Worm (Caenorhabditis elegans) whole organism, L4 larva: ENCODE data around the gene C38C3.3.

Experiments
- D1046.2 ChIP-seq: fragments of 200-800 bp; sonication (Bioruptor generic); IDR thresholded peaks from 2 replicates; pipeline ENCODE4 v1.3.6; 2022; ENCODE audit warnings: missing genetic modification characterization, missing compliant biosample characterization
- F10B5.3 ChIP-seq: sonication (generic microtip); optimal IDR thresholded peaks from 2 replicates; lab custom pipeline; 2016; ENCODE audit warnings: mild to moderate bottlenecking, missing genetic modification characterization, missing compliant biosample characterization
- F26F4.8 ChIP-seq: fragments of 200-800 bp; sonication (Bioruptor generic); conservative IDR thresholded peaks from 2 replicates; pipeline ENCODE4 v1.3.6; 2022; ENCODE audit warnings: missing genetic modification characterization, missing compliant biosample characterization
- F49E8.2 ChIP-seq: sonication (generic microtip); optimal IDR thresholded peaks from 2 replicates; lab custom pipeline; 2016; ENCODE audit warnings: missing compliant biosample characterization, mild to moderate bottlenecking, missing genetic modification characterization, borderline replicate concordance
- Y105C5A.15 ChIP-seq: fragments of 200-800 bp; sonication (Bioruptor generic); IDR thresholded peaks from 2 replicates; pipeline ENCODE4 v1.3.6; 2022; ENCODE audit warnings: missing genetic modification characterization, missing compliant biosample characterization
- Y5F2A.4 ChIP-seq: fragments of 200-800 bp; sonication (Bioruptor generic); optimal IDR thresholded peaks from 2 replicates; lab custom pipeline; 2018; ENCODE audit warnings: mild to moderate bottlenecking, missing genetic modification characterization, missing compliant biosample characterization
- aha-1 ChIP-seq: fragments of 150-350 bp; peaks from one replicate; lab custom pipeline; 2014; ENCODE audit warnings: missing biosample characterization, missing genetic modification characterization
- attf-4 ChIP-seq: sonication (generic microtip); optimal IDR thresholded peaks from 3 replicates; lab custom pipeline; 2017; ENCODE audit warnings: missing biosample characterization, missing genetic modification characterization
- ceh-20 ChIP-seq: fragments of 200-800 bp; sonication (Bioruptor generic); IDR thresholded peaks from 2 replicates; pipeline ENCODE4 v1.3.6; 2022; ENCODE audit warnings: missing genetic modification reagents, missing genetic modification characterization, missing compliant biosample characterization
- ceh-44 ChIP-seq: fragments of 200-800 bp; sonication (Bioruptor generic); IDR thresholded peaks from 2 replicates; pipeline ENCODE4 v1.3.6; 2022; ENCODE audit warnings: missing genetic modification reagents, missing genetic modification characterization, missing compliant biosample characterization
- ceh-62 ChIP-seq: sonication (generic microtip); optimal IDR thresholded peaks from 2 replicates; lab custom pipeline; 2017; ENCODE audit warnings: missing biosample characterization, missing genetic modification characterization
- ceh-82 ChIP-seq: sonication (generic microtip); optimal IDR thresholded peaks from 2 replicates; lab custom pipeline; 2017; ENCODE audit warnings: missing biosample characterization, missing genetic modification characterization
- daf-12 ChIP-seq: fragments of 150-350 bp; optimal IDR thresholded peaks from 2 replicates; lab custom pipeline; 2014; ENCODE audit warnings: missing biosample characterization, missing genetic modification reagents, missing genetic modification characterization
- daf-16 ChIP-seq, 3 experiments: sonication (generic microtip); optimal IDR thresholded peaks; 2 replicates each; lab custom pipeline; 2016 to 2017; ENCODE audit warnings: missing genetic modification characterization in 3 of 3, missing genetic modification reagents in 3 of 3, mild to moderate bottlenecking in 2 of 3, missing compliant biosample characterization in 2 of 3, missing biosample characterization in 1 of 3, moderate library complexity in 1 of 3
- daf-8 ChIP-seq: fragments of 200-800 bp; sonication (Bioruptor generic); IDR thresholded peaks from 2 replicates; pipeline ENCODE4 v1.3.6; 2022; ENCODE audit warnings: missing genetic modification characterization, missing compliant biosample characterization
- fos-1 ChIP-seq: fragments of 150-350 bp; optimal IDR thresholded peaks from 2 replicates; lab custom pipeline; 2014; ENCODE audit warnings: missing biosample characterization, missing genetic modification characterization
- hlh-11 ChIP-seq: fragments of 200-800 bp; sonication (Bioruptor generic); optimal IDR thresholded peaks from 2 replicates; lab custom pipeline; 2018; ENCODE audit warnings: mild to moderate bottlenecking, missing genetic modification characterization, missing compliant biosample characterization
- hlh-30 ChIP-seq: sonication (generic microtip); optimal IDR thresholded peaks from 2 replicates; lab custom pipeline; 2017; ENCODE audit warnings: antibody characterized with exemption, mild to moderate bottlenecking, missing genetic modification characterization, missing compliant biosample characterization; ENCODE audit not compliant: insufficient read depth
- jun-1 ChIP-seq: fragments of 150-350 bp; optimal IDR thresholded peaks from 2 replicates; lab custom pipeline; 2014; ENCODE audit warnings: missing biosample characterization, missing genetic modification reagents, missing genetic modification characterization
- lim-7 ChIP-seq: fragments of 200-800 bp; sonication (Bioruptor generic); IDR thresholded peaks from 2 replicates; pipeline ENCODE4 v1.3.6; 2022; ENCODE audit warnings: missing genetic modification characterization, missing compliant biosample characterization
- lin-39 ChIP-seq: fragments of 150-350 bp; optimal IDR thresholded peaks from 2 replicates; lab custom pipeline; 2014; ENCODE audit warnings: missing biosample characterization, missing genetic modification reagents, missing genetic modification characterization
- madf-9 ChIP-seq: fragments of 200-800 bp; sonication (Bioruptor generic); conservative IDR thresholded peaks from 2 replicates; pipeline ENCODE4 v1.3.6; 2022; ENCODE audit warnings: missing genetic modification reagents, missing genetic modification characterization, missing compliant biosample characterization
- mdl-1 ChIP-seq, 2 experiments: fragments of 150-350 bp in 1 of 2; sonication (generic microtip) in 1 of 2; optimal IDR thresholded peaks; 2 replicates each; lab custom pipeline; 2014 to 2017; ENCODE audit warnings: missing biosample characterization in 2 of 2, missing genetic modification characterization in 2 of 2
- mxl-2 ChIP-seq: fragments of 200-800 bp; sonication (Bioruptor generic); conservative IDR thresholded peaks from 2 replicates; pipeline ENCODE4 v1.3.6; 2022; ENCODE audit warnings: missing genetic modification reagents, missing genetic modification characterization, missing compliant biosample characterization
- mxl-3 ChIP-seq: fragments of 200-800 bp; sonication (Bioruptor generic); optimal IDR thresholded peaks from 2 replicates; lab custom pipeline; 2018; ENCODE audit warnings: mild to moderate bottlenecking, missing genetic modification characterization, missing compliant biosample characterization
- nhr-10 ChIP-seq: fragments of 150-350 bp; optimal IDR thresholded peaks from 2 replicates; lab custom pipeline; 2014; ENCODE audit warnings: missing biosample characterization, missing genetic modification characterization
- nhr-11 ChIP-seq: fragments of 150-350 bp; optimal IDR thresholded peaks from 2 replicates; lab custom pipeline; 2014; ENCODE audit warnings: missing biosample characterization, missing genetic modification characterization
- nhr-237 ChIP-seq: sonication (generic microtip); optimal IDR thresholded peaks from 2 replicates; lab custom pipeline; 2017; ENCODE audit warnings: missing biosample characterization, missing genetic modification characterization
- nhr-25 ChIP-seq: sonication (generic microtip); optimal IDR thresholded peaks from 2 replicates; lab custom pipeline; 2017; ENCODE audit warnings: missing genetic modification characterization, mild to moderate bottlenecking, missing compliant biosample characterization, antibody characterized with exemption, moderate library complexity, borderline replicate concordance; ENCODE audit not compliant: insufficient read depth
- nhr-48 ChIP-seq: sonication (generic microtip); optimal IDR thresholded peaks from 2 replicates; lab custom pipeline; 2016; ENCODE audit warnings: mild to moderate bottlenecking, missing genetic modification characterization, missing compliant biosample characterization
- nhr-6 ChIP-seq: fragments of 150-350 bp; optimal IDR thresholded peaks from 2 replicates; lab custom pipeline; 2014; ENCODE audit warnings: missing biosample characterization, missing genetic modification characterization
- nhr-76 ChIP-seq: fragments of 150-350 bp; optimal IDR thresholded peaks from 2 replicates; lab custom pipeline; 2014; ENCODE audit warnings: missing biosample characterization, missing genetic modification characterization
- nhr-77 ChIP-seq: fragments of 150-350 bp; optimal IDR thresholded peaks from 2 replicates; lab custom pipeline; 2014; ENCODE audit warnings: missing biosample characterization, missing genetic modification characterization
- php-3 ChIP-seq: fragments of 200-800 bp; sonication (Bioruptor generic); IDR thresholded peaks from 2 replicates; pipeline ENCODE4 v1.3.6; 2022; ENCODE audit warnings: missing genetic modification reagents, missing genetic modification characterization, missing compliant biosample characterization
- pqm-1 ChIP-seq: sonication (generic microtip); optimal IDR thresholded peaks from 2 replicates; lab custom pipeline; 2017; ENCODE audit warnings: missing biosample characterization, missing genetic modification characterization
- saeg-2 ChIP-seq: fragments of 200-800 bp; sonication (Bioruptor generic); IDR thresholded peaks from 2 replicates; pipeline ENCODE4 v1.3.6; 2022; ENCODE audit warnings: missing genetic modification reagents, missing genetic modification characterization, missing compliant biosample characterization
- sdz-12 ChIP-seq: fragments of 200-800 bp; sonication (Bioruptor generic); optimal IDR thresholded peaks from 2 replicates; lab custom pipeline; 2018; ENCODE audit warnings: mild to moderate bottlenecking, missing genetic modification characterization, missing compliant biosample characterization
- set-16 ChIP-seq: fragments of 200-800 bp; sonication (Bioruptor generic); IDR thresholded peaks from 2 replicates; pipeline ENCODE4 v1.3.6; 2022; ENCODE audit warnings: missing genetic modification reagents, missing genetic modification characterization, missing compliant biosample characterization
- skn-1 ChIP-seq: fragments of 150-350 bp; optimal IDR thresholded peaks from 2 replicates; lab custom pipeline; 2014; ENCODE audit warnings: missing biosample characterization, missing genetic modification characterization
- snpc-4 ChIP-seq: fragments of 150-350 bp; optimal IDR thresholded peaks from 2 replicates; lab custom pipeline; 2014; ENCODE audit warnings: missing biosample characterization, missing genetic modification characterization
- spr-1 ChIP-seq: sonication (generic microtip); optimal IDR thresholded peaks from 2 replicates; lab custom pipeline; 2016; ENCODE audit warnings: mild to moderate bottlenecking, missing genetic modification characterization, missing compliant biosample characterization
- spr-3 ChIP-seq: fragments of 200-800 bp; sonication (Bioruptor generic); optimal IDR thresholded peaks from 2 replicates; lab custom pipeline; 2018; ENCODE audit warnings: mild to moderate bottlenecking, missing genetic modification characterization, missing compliant biosample characterization
- unc-130 ChIP-seq: sonication (generic microtip); optimal IDR thresholded peaks from 2 replicates; lab custom pipeline; 2016; ENCODE audit warnings: missing genetic modification reagents, missing genetic modification characterization, missing compliant biosample characterization
- unc-39 ChIP-seq: sonication (generic microtip); optimal IDR thresholded peaks from 2 replicates; lab custom pipeline; 2017; ENCODE audit warnings: missing biosample characterization, missing genetic modification characterization
- unc-62 ChIP-seq, 3 experiments: fragments of 150-350 bp in 1 of 3; sonication (generic microtip); optimal IDR thresholded peaks in 2 of 3; peaks in 1 of 3; 1 replicate in 1 of 3; 2 replicates in 2 of 3; lab custom pipeline; 2014 to 2017; ENCODE audit warnings: missing biosample characterization in 3 of 3, missing genetic modification characterization in 3 of 3, missing genetic modification reagents in 3 of 3, missing genotype in 1 of 3
- zip-11 ChIP-seq: fragments of 200-800 bp; sonication (Bioruptor generic); IDR thresholded peaks from 2 replicates; pipeline ENCODE4 v1.3.6; 2022; ENCODE audit warnings: missing genetic modification characterization, missing compliant biosample characterization
- zip-2 ChIP-seq: fragments of 150-350 bp; optimal IDR thresholded peaks from 2 replicates; lab custom pipeline; 2014; ENCODE audit warnings: missing biosample characterization, missing genetic modification characterization
- ztf-11 ChIP-seq: fragments of 150-350 bp; optimal IDR thresholded peaks from 2 replicates; lab custom pipeline; 2014; ENCODE audit warnings: missing biosample characterization, missing genetic modification characterization

The C38C3.3 gene

DNA sequence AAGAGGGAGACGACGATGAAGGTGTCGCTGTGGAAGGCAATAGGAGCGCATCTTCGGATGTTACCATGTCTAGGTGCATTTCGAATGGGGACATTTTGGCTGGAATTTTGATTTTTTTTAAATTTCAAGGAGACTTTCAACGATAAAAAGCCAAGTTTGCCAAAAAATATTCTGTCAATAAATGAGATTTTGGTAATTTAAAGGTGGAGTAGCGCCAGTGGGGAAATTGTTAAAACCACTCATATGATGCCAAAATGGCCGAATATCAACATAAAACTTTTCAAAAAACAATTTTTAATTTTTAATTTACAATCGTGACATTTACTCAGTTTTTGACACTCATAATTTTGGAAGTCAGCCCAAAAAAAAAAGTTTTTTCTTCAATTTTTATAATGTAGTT lies 16.1 kb downstream of the C38C3.3 start, which contains the start of gene nhr-260:
Gene nhr-260 (minus strand): TSS at position 101 of the 400 bp plus-strand sequence.
- TF ChIP-seq Y105C5A.15 (GFP tag; lab: Robert Waterston, UW) (no peak), sdz-12 (no peak), spr-3 (GFP tag; lab: Kevin White, UChicago) (no peak), snpc-4 (no peak), mxl-3 (no peak), lim-7 (GFP tag; lab: Robert Waterston, UW) (no peak), F49E8.2 (no peak), fos-1 (no peak), nhr-6 (tag; lab: Kevin White, UChicago) (no peak), pqm-1 (tag; lab: Kevin White, UChicago) (no peak), daf-8 (no peak), unc-62 (GFP tag; optimal IDR thresholded peaks at IDR 0.05 in 1 of 2; lab: Kevin White, UChicago) (no peak), unc-62 (tag; optimal IDR thresholded peaks at IDR 0.05; lab: Kevin White, UChicago) (no peak), lin-39 (tag; lab: Kevin White, UChicago) (no peak), daf-12 (no peak), zip-2 (tag; lab: Kevin White, UChicago) (no peak), jun-1 (no peak), ztf-11 (no peak)
- TF ChIP-seq, all 104 proteins: peak for 0

DNA sequence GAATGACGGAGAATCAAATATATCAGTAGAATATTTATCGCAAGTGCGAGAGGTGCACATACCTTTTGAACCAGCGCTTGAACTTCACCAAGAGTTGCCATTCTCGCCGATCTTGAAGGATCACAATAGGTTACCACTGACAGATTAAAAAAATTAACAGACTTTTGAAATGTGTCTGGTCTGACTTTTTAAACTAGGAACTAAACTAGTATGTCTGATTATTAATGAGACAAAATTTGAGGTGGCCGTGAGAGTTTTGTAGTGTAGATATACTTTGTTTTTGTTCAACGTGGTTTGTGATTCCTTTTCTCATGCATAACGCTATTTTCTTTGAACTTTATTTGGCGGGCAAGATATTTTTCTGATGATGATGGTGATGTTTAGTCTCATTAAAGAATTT lies 26.4 kb downstream of the C38C3.3 start, which contains the start of gene str-240:
Gene str-240 (minus strand): TSS at position 101 of the 400 bp plus-strand sequence.
- TF ChIP-seq saeg-2 (GFP tag; lab: Robert Waterston, UW) (no peak), daf-8 (no peak), Y5F2A.4 (no peak), ceh-82 (tag; lab: Kevin White, UChicago) (no peak), nhr-25 (tag; lab: Kevin White, UChicago) (no peak), spr-1 (tag; lab: Kevin White, UChicago) (no peak), aha-1 (tag; lab: Kevin White, UChicago) (no peak), hlh-30 (tag; lab: Kevin White, UChicago) (no peak), unc-39 (no peak), madf-9 (GFP tag; lab: Robert Waterston, UW) (no peak), unc-130 (no peak), nhr-6 (tag; lab: Kevin White, UChicago) (no peak), hlh-11 (tag; lab: Kevin White, UChicago) (no peak), nhr-48 (no peak), nhr-237 (tag; lab: Kevin White, UChicago) (no peak), ceh-62 (tag; lab: Kevin White, UChicago) (no peak), attf-4 (no peak)

DNA sequence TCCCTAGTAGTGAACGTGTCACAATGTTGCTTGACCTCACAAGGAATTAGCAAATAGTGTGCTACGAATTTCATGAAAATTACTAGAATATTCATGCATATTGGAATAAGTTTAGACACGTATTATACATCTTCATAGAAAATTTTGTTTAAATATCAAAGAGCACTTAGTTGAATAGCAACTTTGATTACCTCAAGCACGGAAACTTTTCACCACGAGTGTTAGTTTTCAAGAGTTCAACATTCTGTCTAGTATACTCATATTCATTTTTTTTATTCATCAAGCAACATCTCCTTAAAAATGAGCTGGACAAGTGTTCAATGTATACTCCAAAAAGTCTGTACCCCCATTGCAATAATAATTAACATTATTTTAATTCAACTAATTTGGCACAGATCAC lies 27.1 kb downstream of the C38C3.3 start, which contains the start of gene str-243:
Gene str-243 (plus strand): TSS at position 301 of the 400 bp plus-strand sequence.
- no peak for TF ChIP-seq F10B5.3 (tag; lab: Kevin White, UChicago)
- no peak for TF ChIP-seq set-16 (GFP tag; lab: Robert Waterston, UW)
- no peak for TF ChIP-seq mxl-2 (GFP tag; lab: Robert Waterston, UW)
- no peak for TF ChIP-seq ceh-20
- no peak for TF ChIP-seq zip-11 (GFP tag; lab: Robert Waterston, UW)
- no peak for TF ChIP-seq ceh-44
- TF ChIP-seq Y105C5A.15 (GFP tag; lab: Robert Waterston, UW), result no peak
- TF ChIP-seq zip-2 (tag; lab: Kevin White, UChicago), result no peak

DNA sequence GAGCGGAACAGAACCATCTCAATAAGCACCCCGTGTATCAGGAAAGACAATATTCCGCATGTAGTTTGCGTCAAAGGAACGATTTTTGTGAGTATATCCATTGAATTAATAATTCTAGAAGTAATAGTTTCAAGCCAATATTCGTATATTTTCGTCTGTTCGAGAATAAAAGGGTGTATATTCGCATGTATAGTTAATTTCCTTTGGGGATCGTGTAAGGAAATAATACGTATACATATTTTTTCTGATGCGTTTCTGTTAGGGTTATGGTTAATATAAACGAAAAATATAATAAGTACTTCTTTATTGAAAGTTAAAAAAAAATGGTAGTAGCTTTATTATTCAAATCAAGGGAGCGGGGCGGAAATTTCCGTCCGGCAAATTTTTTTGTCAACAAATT lies 32.6 kb downstream of the C38C3.3 start, which contains the start of gene str-236:
Gene str-236 (minus strand): TSS at position 101 of the 400 bp plus-strand sequence.
- TF ChIP-seq daf-16 (GFP tag; optimal IDR thresholded peaks at IDR 0.05; lab: Kevin White, UChicago) (no peak), daf-16 (tag; optimal IDR thresholded peaks at IDR 0.05; lab: Kevin White, UChicago) (no peak), mdl-1 (tag; optimal IDR thresholded peaks at IDR 0.05; lab: Kevin White, UChicago) (no peak), nhr-11 (tag; lab: Kevin White, UChicago) (no peak), mxl-2 (GFP tag; lab: Robert Waterston, UW) (no peak), nhr-48 (no peak), skn-1 (tag; lab: Kevin White, UChicago) (no peak), snpc-4 (no peak), nhr-10 (tag; lab: Kevin White, UChicago) (no peak), nhr-6 (tag; lab: Kevin White, UChicago) (no peak), D1046.2 (no peak), zip-11 (GFP tag; lab: Robert Waterston, UW) (no peak), F26F4.8 (GFP tag; lab: Robert Waterston, UW) (no peak), lim-7 (GFP tag; lab: Robert Waterston, UW) (no peak), unc-39 (no peak), Y5F2A.4 (no peak), php-3 (no peak), nhr-77 (tag; lab: Kevin White, UChicago) (no peak), nhr-76 (tag; lab: Kevin White, UChicago) (no peak)
